Fruit fly (Drosophila melanogaster): Measurements from ENCODE around the gene CG7888.

Gene CG7888

DNA sequence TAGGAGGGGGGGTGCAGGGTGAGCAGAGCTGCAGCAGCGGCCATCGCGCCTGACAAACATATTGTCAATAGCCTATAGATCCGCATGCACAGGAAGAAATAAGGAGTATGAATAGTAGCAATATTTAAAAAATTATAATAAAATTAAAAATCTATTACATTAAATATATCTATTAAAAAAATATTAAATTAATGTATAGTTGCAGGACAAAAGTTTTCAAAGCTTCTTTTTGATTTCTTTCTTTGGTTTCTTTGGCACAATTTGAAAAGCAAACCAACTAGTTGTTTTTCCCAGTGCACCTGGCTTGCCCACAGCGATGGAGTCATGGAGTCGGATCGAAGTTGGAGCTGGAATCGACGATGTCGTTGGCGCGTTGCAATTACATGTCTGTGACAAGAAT, 22.1 kb upstream of the CG7888 start (continued):
- no peak for TF ChIP-seq repo (GFP tag; optimal IDR thresholded peaks at IDR 0.05)
- no peak for TF ChIP-seq CG11093 (GFP tag; IDR thresholded peaks at IDR 0.05)
- no peak for TF ChIP-seq CG30403 (GFP tag; optimal IDR thresholded peaks at IDR 0.05)
- TF ChIP-seq gem (tag; optimal IDR thresholded peaks at IDR 0.05) = peak; percentile 41
- no peak for TF ChIP-seq otp (GFP tag; IDR thresholded peaks at IDR 0.05)
- TF ChIP-seq CG6813 (GFP tag; optimal IDR thresholded peaks at IDR 0.05) = no peak
- no peak for TF ChIP-seq Lim3 (GFP tag; IDR thresholded peaks at IDR 0.05)
- no peak for TF ChIP-seq CG12071 (GFP tag; optimal IDR thresholded peaks at IDR 0.05)
- TF ChIP-seq nom (GFP tag; optimal IDR thresholded peaks at IDR 0.05) = no peak
- TF ChIP-seq CG6254 (GFP tag; optimal IDR thresholded peaks at IDR 0.05) = no peak
- no peak for TF ChIP-seq CG12155 (GFP tag; optimal IDR thresholded peaks at IDR 0.05)
- no peak for TF ChIP-seq dati (GFP tag; IDR thresholded peaks at IDR 0.05)
- no peak for TF ChIP-seq CG12236 (GFP tag; optimal IDR thresholded peaks at IDR 0.05)
- no peak for TF ChIP-seq CG18764 (GFP tag; optimal IDR thresholded peaks at IDR 0.05)
- no peak for TF ChIP-seq CG1832 (GFP tag; optimal IDR thresholded peaks at IDR 0.05)
- no peak for TF ChIP-seq CG3407 (GFP tag; optimal IDR thresholded peaks at IDR 0.05)
- TF ChIP-seq CG17361 (GFP tag; IDR thresholded peaks at IDR 0.05) = no peak
- no peak for TF ChIP-seq ewg (GFP tag; optimal IDR thresholded peaks at IDR 0.05)
- TF ChIP-seq CG6689 (GFP tag; IDR thresholded peaks at IDR 0.05) = 0 out of 2 replicates have a peak, but pooled peaks have one; percentile 14
- TF ChIP-seq lola (GFP tag; optimal IDR thresholded peaks at IDR 0.05) = peak in 1 of 3 experiments; percentile 44
- no peak for TF ChIP-seq CG2202 (tag; optimal IDR thresholded peaks at IDR 0.05)
- TF ChIP-seq CG3847 (GFP tag; IDR thresholded peaks at IDR 0.05) = no peak
- no peak for TF ChIP-seq CG8478 (optimal IDR thresholded peaks at IDR 0.05)
- no peak for TF ChIP-seq CG8359 (GFP tag; optimal IDR thresholded peaks at IDR 0.05; ENCODE audit: borderline replicate concordance)
- no peak for TF ChIP-seq CG10462 (GFP tag; optimal IDR thresholded peaks at IDR 0.05)
- TF ChIP-seq CG17802 (tag; optimal IDR thresholded peaks at IDR 0.05) = no peak
- TF ChIP-seq CG15514 (GFP tag; optimal IDR thresholded peaks at IDR 0.05) = no peak
- TF ChIP-seq pzg (GFP tag; optimal IDR thresholded peaks at IDR 0.05) = no peak
- TF ChIP-seq Antp (GFP tag; optimal IDR thresholded peaks at IDR 0.05) = no peak
- no peak for TF ChIP-seq tgo (GFP tag; IDR thresholded peaks at IDR 0.05)
- no peak for TF ChIP-seq CG16813 (GFP tag; IDR thresholded peaks at IDR 0.05; ENCODE audit: partially characterized antibody)
- TF ChIP-seq az2 (GFP tag; optimal IDR thresholded peaks at IDR 0.05) = no peak
- no peak for TF ChIP-seq luna (GFP tag; optimal IDR thresholded peaks at IDR 0.05)
- no peak for TF ChIP-seq CG15011 (GFP tag; optimal IDR thresholded peaks at IDR 0.05)
- TF ChIP-seq CG8290 (GFP tag; optimal IDR thresholded peaks at IDR 0.05) = no peak
- no peak for TF ChIP-seq CG8290 (tag; optimal IDR thresholded peaks at IDR 0.05)
- TF ChIP-seq C15 (GFP tag; IDR thresholded peaks at IDR 0.05) = no peak
- peak; percentile 59 for TF ChIP-seq dmrt11E (tag; optimal IDR thresholded peaks at IDR 0.05)
- no peak for TF ChIP-seq gcm2 (GFP tag; optimal IDR thresholded peaks at IDR 0.05)
- TF ChIP-seq Dref (GFP tag; IDR thresholded peaks at IDR 0.05) = no peak
- no peak for TF ChIP-seq CG12769 (tag; optimal IDR thresholded peaks at IDR 0.05)
- no peak for TF ChIP-seq CG5245 (GFP tag; optimal IDR thresholded peaks at IDR 0.05)
- no peak for TF ChIP-seq CG31365 (tag; optimal IDR thresholded peaks at IDR 0.05)
- no peak for TF ChIP-seq fru (optimal IDR thresholded peaks at IDR 0.05)
- no peak for TF ChIP-seq tin (GFP tag; optimal IDR thresholded peaks at IDR 0.05)
- TF ChIP-seq E2f2 (GFP tag; IDR thresholded peaks at IDR 0.05) = no peak
- TF ChIP-seq run (tag; optimal IDR thresholded peaks at IDR 0.05) = no peak
- TF ChIP-seq CG1233 (GFP tag; optimal IDR thresholded peaks at IDR 0.05) = no peak
- TF ChIP-seq CG15696 (tag; optimal IDR thresholded peaks at IDR 0.05) = peak; percentile 41
- TF ChIP-seq sna (GFP tag; IDR thresholded peaks at IDR 0.05; ENCODE audit: partially characterized antibody) = no peak
- no peak for TF ChIP-seq ase (GFP tag; IDR thresholded peaks at IDR 0.05)
- TF ChIP-seq Meics (GFP tag; optimal IDR thresholded peaks at IDR 0.05) = no peak
- TF ChIP-seq CG4820 (GFP tag; optimal IDR thresholded peaks at IDR 0.05) = no peak

All from whole organism, embryonic.